Worm (Caenorhabditis elegans) whole organism, young adult: ENCODE results near the gene K03A11.4.

Source experiments
- C17E4.6 ChIP-seq: fragments of 200-800 bp; sonication (Bioruptor generic); IDR thresholded peaks from 2 replicates; pipeline ENCODE4 v1.3.6; 2022; ENCODE audit warnings: missing genetic modification reagents, missing genetic modification characterization, missing compliant biosample characterization
- D2030.7 ChIP-seq: fragments of 200-800 bp; sonication (Bioruptor generic); IDR thresholded peaks from 2 replicates; pipeline ENCODE4 v1.3.6; 2022; ENCODE audit warnings: missing genetic modification reagents, missing genetic modification characterization, missing compliant biosample characterization
- F10E7.11 ChIP-seq: sonication (generic microtip); optimal IDR thresholded peaks from 2 replicates; lab custom pipeline; 2017; ENCODE audit warnings: mild to moderate bottlenecking, missing genetic modification characterization, moderate library complexity, missing compliant biosample characterization
- F23B12.7 ChIP-seq: sonication (generic microtip); optimal IDR thresholded peaks from 2 replicates; lab custom pipeline; 2017; ENCODE audit warnings: missing genetic modification characterization, mild to moderate bottlenecking, missing compliant biosample characterization, antibody characterized with exemption, moderate library complexity; ENCODE audit not compliant: insufficient read depth
- F37B4.10 ChIP-seq: fragments of 200-800 bp; sonication (Bioruptor generic); IDR thresholded peaks from 2 replicates; pipeline ENCODE4 v1.3.6; 2022; ENCODE audit warnings: missing genetic modification characterization, missing compliant biosample characterization
- F49E8.2 ChIP-seq: sonication (generic microtip); optimal IDR thresholded peaks from 3 replicates; lab custom pipeline; 2017; ENCODE audit warnings: missing genetic modification characterization, mild to moderate bottlenecking, missing compliant biosample characterization, antibody characterized with exemption, moderate library complexity; ENCODE audit not compliant: insufficient read depth
- F57C9.4 ChIP-seq: sonication (generic microtip); optimal IDR thresholded peaks from 2 replicates; lab custom pipeline; 2017; ENCODE audit warnings: mild to moderate bottlenecking, missing genetic modification characterization, missing compliant biosample characterization
- K12H6.12 ChIP-seq: fragments of 200-800 bp; sonication (Bioruptor generic); optimal IDR thresholded peaks from 2 replicates; lab custom pipeline; 2018; ENCODE audit warnings: mild to moderate bottlenecking, missing genetic modification characterization, missing compliant biosample characterization
- Y53F4B.3 ChIP-seq: fragments of 200-800 bp; sonication (Bioruptor generic); IDR thresholded peaks from 2 replicates; pipeline ENCODE4 v1.3.6; 2022; ENCODE audit warnings: missing genetic modification reagents, missing genetic modification characterization, missing compliant biosample characterization
- Y95B8A.8 ChIP-seq: fragments of 200-800 bp; sonication (Bioruptor generic); IDR thresholded peaks from 2 replicates; pipeline ENCODE4 v1.3.6; 2022; ENCODE audit warnings: missing genetic modification reagents, missing genetic modification characterization, missing compliant biosample characterization
- ZK185.1 ChIP-seq: sonication (generic microtip); optimal IDR thresholded peaks from 2 replicates; lab custom pipeline; 2016; ENCODE audit warnings: mild to moderate bottlenecking, missing genetic modification characterization, missing compliant biosample characterization; ENCODE audit not compliant: poor library complexity, severe bottlenecking
- ama-1 ChIP-seq, 3 experiments: fragments of 150-350 bp in 1 of 3; sonication (generic microtip) in 2 of 3; optimal IDR thresholded peaks; 2 replicates each; lab custom pipeline; 2014 to 2018; ENCODE audit warnings: missing biosample characterization in 2 of 3, missing genetic modification characterization in 2 of 3, missing genetic modification reagents in 2 of 3
- aptf-2 ChIP-seq: fragments of 200-800 bp; sonication (Bioruptor generic); conservative IDR thresholded peaks from 2 replicates; pipeline ENCODE4 v1.3.6; 2022; ENCODE audit warnings: missing genetic modification reagents, missing genetic modification characterization, missing compliant biosample characterization
- athp-1 ChIP-seq: sonication (generic microtip); optimal IDR thresholded peaks from 2 replicates; lab custom pipeline; 2017; ENCODE audit warnings: mild to moderate bottlenecking, missing genetic modification characterization, missing compliant biosample characterization
- bed-1 ChIP-seq: fragments of 200-800 bp; sonication (Bioruptor generic); IDR thresholded peaks from 2 replicates; pipeline ENCODE4 v1.3.6; 2022; ENCODE audit warnings: missing genetic modification reagents, missing genetic modification characterization, missing compliant biosample characterization
- bed-2 ChIP-seq: fragments of 200-800 bp; sonication (Bioruptor generic); IDR thresholded peaks from 2 replicates; pipeline ENCODE4 v1.3.6; 2022; ENCODE audit warnings: missing genetic modification reagents, missing genetic modification characterization, missing compliant biosample characterization
- ccch-3 ChIP-seq: fragments of 200-800 bp; sonication (Bioruptor generic); optimal IDR thresholded peaks from 2 replicates; lab custom pipeline; 2018; ENCODE audit warnings: mild to moderate bottlenecking, missing genetic modification characterization, missing compliant biosample characterization
- cebp-2 ChIP-seq: fragments of 200-800 bp; sonication (Bioruptor generic); IDR thresholded peaks from 2 replicates; pipeline ENCODE4 v1.3.6; 2022; ENCODE audit warnings: missing genetic modification characterization, missing compliant biosample characterization
- ceh-40 ChIP-seq: fragments of 200-800 bp; sonication (Bioruptor generic); IDR thresholded peaks from 2 replicates; pipeline ENCODE4 v1.3.6; 2022; ENCODE audit warnings: missing genetic modification characterization, missing compliant biosample characterization
- ceh-58 ChIP-seq: fragments of 200-800 bp; sonication (Bioruptor generic); IDR thresholded peaks from 2 replicates; pipeline ENCODE4 v1.3.6; 2022; ENCODE audit warnings: missing genetic modification characterization, missing compliant biosample characterization
- ceh-79 ChIP-seq: sonication (generic microtip); optimal IDR thresholded peaks from 2 replicates; lab custom pipeline; 2017; ENCODE audit warnings: mild to moderate bottlenecking, missing genetic modification characterization, missing compliant biosample characterization
- chd-7 ChIP-seq: sonication (generic microtip); optimal IDR thresholded peaks from 2 replicates; lab custom pipeline; 2016; ENCODE audit warnings: mild to moderate bottlenecking, missing genetic modification characterization, moderate library complexity, missing compliant biosample characterization
- die-1 ChIP-seq: sonication (generic microtip); optimal IDR thresholded peaks from 2 replicates; lab custom pipeline; 2016; ENCODE audit warnings: missing genotype, mild to moderate bottlenecking, missing genetic modification characterization, missing compliant biosample characterization
- dpff-1 ChIP-seq: sonication (generic microtip); optimal IDR thresholded peaks from 2 replicates; lab custom pipeline; 2017; ENCODE audit warnings: mild to moderate bottlenecking, missing genetic modification characterization, missing compliant biosample characterization
- egrh-3 ChIP-seq: fragments of 200-800 bp; sonication (Bioruptor generic); IDR thresholded peaks from 2 replicates; pipeline ENCODE4 v1.3.6; 2022; ENCODE audit warnings: missing genetic modification reagents, missing genetic modification characterization, missing compliant biosample characterization
- fkh-3 ChIP-seq: sonication (generic microtip); optimal IDR thresholded peaks from 2 replicates; lab custom pipeline; 2016; ENCODE audit warnings: mild to moderate bottlenecking, missing genetic modification characterization, missing compliant biosample characterization
- gei-17 ChIP-seq: fragments of 200-800 bp; sonication (Bioruptor generic); optimal IDR thresholded peaks from 2 replicates; lab custom pipeline; 2018; ENCODE audit warnings: mild to moderate bottlenecking, missing genetic modification characterization, missing compliant biosample characterization
- hlh-12 ChIP-seq: sonication (generic microtip); optimal IDR thresholded peaks from 2 replicates; lab custom pipeline; 2016; ENCODE audit warnings: missing genetic modification characterization, missing compliant biosample characterization
- hlh-26 ChIP-seq: fragments of 200-800 bp; sonication (Bioruptor generic); conservative IDR thresholded peaks from 2 replicates; pipeline ENCODE4 v1.3.6; 2022; ENCODE audit warnings: missing genetic modification reagents, missing genetic modification characterization, missing compliant biosample characterization
- hrde-1 ChIP-seq: sonication (generic microtip); optimal IDR thresholded peaks from 2 replicates; lab custom pipeline; 2016; ENCODE audit warnings: missing genetic modification characterization, mild to moderate bottlenecking, missing compliant biosample characterization, moderate library complexity, missing genotype, missing genetic modification reagents, borderline replicate concordance
- hsf-1 ChIP-seq: fragments of 200-800 bp; sonication (Bioruptor generic); IDR thresholded peaks from 2 replicates; pipeline ENCODE4 v1.3.6; 2022; ENCODE audit warnings: missing genetic modification reagents, missing genetic modification characterization, missing compliant biosample characterization
- lin-26 ChIP-seq: fragments of 200-800 bp; sonication (Bioruptor generic); IDR thresholded peaks from 2 replicates; pipeline ENCODE4 v1.3.6; 2022; ENCODE audit warnings: missing genetic modification reagents, missing genetic modification characterization, missing compliant biosample characterization
- lir-1 ChIP-seq: fragments of 200-800 bp; sonication (Bioruptor generic); conservative IDR thresholded peaks from 2 replicates; pipeline ENCODE4 v1.3.6; 2022; ENCODE audit warnings: missing genetic modification reagents, missing genetic modification characterization, missing compliant biosample characterization
- madf-10 ChIP-seq: sonication (generic microtip); optimal IDR thresholded peaks from 2 replicates; lab custom pipeline; 2016; ENCODE audit warnings: mild to moderate bottlenecking, missing genetic modification characterization, missing compliant biosample characterization
- madf-6 ChIP-seq: fragments of 200-800 bp; sonication (Bioruptor generic); IDR thresholded peaks from 2 replicates; pipeline ENCODE4 v1.3.6; 2022; ENCODE audit warnings: missing genetic modification reagents, missing genetic modification characterization, missing compliant biosample characterization
- madf-8 ChIP-seq: fragments of 200-800 bp; sonication (Bioruptor generic); conservative IDR thresholded peaks from 2 replicates; pipeline ENCODE4 v1.3.6; 2022; ENCODE audit warnings: missing genetic modification reagents, missing genetic modification characterization, missing compliant biosample characterization
- mel-28 ChIP-seq: sonication (generic microtip); optimal IDR thresholded peaks from 2 replicates; lab custom pipeline; 2016; ENCODE audit warnings: borderline replicate concordance, mild to moderate bottlenecking, missing genetic modification characterization, missing compliant biosample characterization
- mxl-1 ChIP-seq: sonication (generic microtip); optimal IDR thresholded peaks from 2 replicates; lab custom pipeline; 2016; ENCODE audit warnings: missing genetic modification characterization, missing compliant biosample characterization
- nfya-2 ChIP-seq: fragments of 200-800 bp; sonication (Bioruptor generic); IDR thresholded peaks from 2 replicates; pipeline ENCODE4 v1.3.6; 2022; ENCODE audit warnings: missing genetic modification reagents, missing genetic modification characterization, missing compliant biosample characterization
- nhr-120 ChIP-seq: fragments of 200-800 bp; sonication (Bioruptor generic); IDR thresholded peaks from 2 replicates; pipeline ENCODE4 v1.3.6; 2022; ENCODE audit warnings: missing genetic modification characterization, missing compliant biosample characterization
- rcor-1 ChIP-seq: fragments of 200-800 bp; sonication (Bioruptor generic); IDR thresholded peaks from 2 replicates; pipeline ENCODE4 v1.3.6; 2022; ENCODE audit warnings: missing genetic modification reagents, missing genetic modification characterization, missing compliant biosample characterization
- sdz-38 ChIP-seq: sonication (generic microtip); optimal IDR thresholded peaks from 2 replicates; lab custom pipeline; 2016; ENCODE audit warnings: missing genotype, missing genetic modification characterization, missing compliant biosample characterization
- snpc-1.3 ChIP-seq: sonication (generic microtip); optimal IDR thresholded peaks from 2 replicates; lab custom pipeline; 2017; ENCODE audit warnings: missing genetic modification characterization, mild to moderate bottlenecking, missing compliant biosample characterization, antibody characterized with exemption, moderate library complexity, missing genotype, missing genetic modification reagents; ENCODE audit not compliant: insufficient read depth
- sptf-2 ChIP-seq: fragments of 200-800 bp; sonication (Bioruptor generic); optimal IDR thresholded peaks from 2 replicates; lab custom pipeline; 2018; ENCODE audit warnings: mild to moderate bottlenecking, missing genetic modification characterization, missing compliant biosample characterization
- tbx-9 ChIP-seq: sonication (generic microtip); optimal IDR thresholded peaks from 2 replicates; lab custom pipeline; 2016; ENCODE audit warnings: borderline replicate concordance, missing genetic modification characterization, inconsistent platforms, missing compliant biosample characterization
- unc-130 ChIP-seq: sonication (generic microtip); optimal IDR thresholded peaks from 2 replicates; lab custom pipeline; 2016; ENCODE audit warnings: missing genetic modification reagents, missing genetic modification characterization, missing compliant biosample characterization
- zfh-2 ChIP-seq: fragments of 200-800 bp; sonication (Bioruptor generic); conservative IDR thresholded peaks from 2 replicates; pipeline ENCODE4 v1.3.6; 2022; ENCODE audit warnings: missing genetic modification reagents, missing genetic modification characterization, missing compliant biosample characterization
- zim-3 ChIP-seq: sonication (generic microtip); optimal IDR thresholded peaks from 2 replicates; lab custom pipeline; 2017; ENCODE audit warnings: mild to moderate bottlenecking, missing genetic modification characterization, moderate library complexity, missing compliant biosample characterization
- ztf-25 ChIP-seq: fragments of 200-800 bp; sonication (Bioruptor generic); IDR thresholded peaks from 2 replicates; pipeline ENCODE4 v1.3.6; 2022; ENCODE audit warnings: missing genetic modification reagents, missing genetic modification characterization, missing compliant biosample characterization

The K03A11.4 gene

ce11 chrX:13104966-13105365, 27.0 kb downstream of the K03A11.4 start, which contains the start of gene F17H10.1 (continued):
- peak; percentile 39 for TF ChIP-seq F23B12.7 (tag; lab: Kevin White, UChicago)
- TF ChIP-seq fkh-3 = no peak
- no peak for TF ChIP-seq sdz-38 (tag; lab: Kevin White, UChicago)
- TF ChIP-seq ceh-40 (GFP tag; lab: Robert Waterston, UW) = 0 out of 2 replicates have a peak, but pooled peaks have one; percentile 59
- no peak for TF ChIP-seq madf-8 (GFP tag; lab: Robert Waterston, UW)
- TF ChIP-seq zfh-2 = no peak; the same call in 1 of the 2 replicates
- TF ChIP-seq hlh-12 (tag; lab: Kevin White, UChicago) = no peak
- TF ChIP-seq mel-28 (tag; lab: Kevin White, UChicago) = no peak
- TF ChIP-seq madf-10 (tag; lab: Kevin White, UChicago) = peak; percentile 68
- peak; percentile 64 for TF ChIP-seq lir-1
- TF ChIP-seq zim-3 = no peak
- no peak for TF ChIP-seq sptf-2 (GFP tag; lab: Kevin White, UChicago)
- TF ChIP-seq ztf-25 (GFP tag; lab: Robert Waterston, UW) = no peak
- TF ChIP-seq nfya-2 (GFP tag; lab: Robert Waterston, UW) = no peak
- TF ChIP-seq bed-2 (GFP tag; lab: Robert Waterston, UW) = no peak
- TF ChIP-seq ama-1 (optimal IDR thresholded peaks at IDR 0.05; lab: Kevin White, UChicago) = peak; percentile 36
- TF ChIP-seq ama-1 (GFP tag; optimal IDR thresholded peaks at IDR 0.05; lab: Kevin White, UChicago) = no peak
- no peak for TF ChIP-seq bed-1 (GFP tag; lab: Robert Waterston, UW)
- TF ChIP-seq K12H6.12 (tag; lab: Kevin White, UChicago) = peak; percentile 63
- peak; percentile 70; the same call in 1 of the 2 replicates for TF ChIP-seq lin-26 (GFP tag; lab: Robert Waterston, UW)
- TF ChIP-seq F10E7.11 (tag; lab: Kevin White, UChicago) = no peak
- no peak for TF ChIP-seq nhr-120 (GFP tag; lab: Robert Waterston, UW)
- no peak for TF ChIP-seq F57C9.4 (tag; lab: Kevin White, UChicago)
- peak; percentile 90 for TF ChIP-seq hsf-1 (GFP tag; lab: Robert Waterston, UW)
- TF ChIP-seq dpff-1 (tag; lab: Kevin White, UChicago) = no peak
- no peak for TF ChIP-seq Y53F4B.3 (GFP tag; lab: Robert Waterston, UW)
- 0 out of 2 replicates have a peak, but pooled peaks have one; percentile 37 for TF ChIP-seq Y95B8A.8
- TF ChIP-seq ZK185.1 (tag; lab: Kevin White, UChicago) = peak; percentile 54
- peak; percentile 36 for TF ChIP-seq madf-6 (GFP tag; lab: Robert Waterston, UW)
- no peak for TF ChIP-seq aptf-2 (GFP tag; lab: Robert Waterston, UW)
- TF ChIP-seq cebp-2 (GFP tag; lab: Robert Waterston, UW) = no peak
- no peak for TF ChIP-seq F37B4.10 (GFP tag; lab: Robert Waterston, UW)
- TF ChIP-seq unc-130 (GFP tag; lab: Kevin White, UChicago) = no peak
- no peak for TF ChIP-seq F49E8.2 (tag; lab: Kevin White, UChicago)
- TF ChIP-seq gei-17 = peak; percentile 71
- TF ChIP-seq mxl-1 = no peak
- no peak for TF ChIP-seq hrde-1 (tag; lab: Kevin White, UChicago)
- TF ChIP-seq chd-7 (tag; lab: Kevin White, UChicago) = peak; percentile 78
- TF ChIP-seq snpc-1.3 (tag; lab: Kevin White, UChicago) = no peak
- peak; percentile 66 for TF ChIP-seq die-1 (tag; lab: Kevin White, UChicago)
- TF ChIP-seq tbx-9 (tag; lab: Kevin White, UChicago) = no peak
- no peak for TF ChIP-seq athp-1
- TF ChIP-seq ccch-3 (GFP tag; lab: Kevin White, UChicago) = no peak
- no peak for TF ChIP-seq C17E4.6
- no peak for TF ChIP-seq D2030.7 (GFP tag; lab: Robert Waterston, UW)
- TF ChIP-seq ceh-79 (tag; lab: Kevin White, UChicago) = no peak
- TF ChIP-seq rcor-1 = peak; percentile 51
- no peak for TF ChIP-seq hlh-26 (GFP tag; lab: Robert Waterston, UW)
- no peak for TF ChIP-seq egrh-3
- TF ChIP-seq ceh-58 (GFP tag; lab: Robert Waterston, UW) = no peak
